Worm (Caenorhabditis elegans) whole organism, late embryonic: Measurements from ENCODE around the gene K02F6.1.

Experiments used
- ahr-1 ChIP-seq: sonication (generic microtip); optimal IDR thresholded peaks from 2 replicates; lab custom pipeline; 2016; ENCODE audit warnings: missing genetic modification characterization, missing compliant biosample characterization
- ama-1 ChIP-seq: fragments of 150-350 bp; optimal IDR thresholded peaks from 2 replicates; lab custom pipeline; 2014
- che-1 ChIP-seq: sonication (generic microtip); optimal IDR thresholded peaks from 2 replicates; lab custom pipeline; 2016; ENCODE audit warnings: mild to moderate bottlenecking, missing genetic modification characterization, missing compliant biosample characterization
- lin-11 ChIP-seq: fragments of 200-800 bp; sonication (Bioruptor generic); optimal IDR thresholded peaks from 2 replicates; lab custom pipeline; 2018; ENCODE audit warnings: mild to moderate bottlenecking, missing genetic modification characterization, missing compliant biosample characterization
- nfya-1 ChIP-seq: sonication (generic microtip); optimal IDR thresholded peaks from 2 replicates; lab custom pipeline; 2017; ENCODE audit warnings: missing genetic modification characterization, mild to moderate bottlenecking, missing compliant biosample characterization, antibody characterized with exemption, moderate library complexity
- nhr-11 ChIP-seq: fragments of 150-350 bp; optimal IDR thresholded peaks from 2 replicates; lab custom pipeline; 2014; ENCODE audit warnings: missing biosample characterization, missing genetic modification characterization
- pha-4 ChIP-seq: fragments of 150-350 bp; optimal IDR thresholded peaks from 2 replicates; lab custom pipeline; 2018; ENCODE audit warnings: missing biosample characterization, missing genetic modification reagents, missing genetic modification characterization
- rnt-1 ChIP-seq: sonication (generic microtip); optimal IDR thresholded peaks from 2 replicates; lab custom pipeline; 2016; ENCODE audit warnings: missing genetic modification characterization, missing compliant biosample characterization
- unc-86 ChIP-seq: sonication (generic microtip); optimal IDR thresholded peaks from 2 replicates; lab custom pipeline; 2016; ENCODE audit warnings: missing genetic modification characterization, missing compliant biosample characterization

- TF ChIP-seq pha-4 (tag; lab: Kevin White, UChicago) (no peak), unc-86 (tag; lab: Kevin White, UChicago) (no peak), ama-1 (lab: Kevin White, UChicago) (no peak), lin-11 (tag; lab: Kevin White, UChicago) (no peak), nfya-1 (no peak), rnt-1 (tag; lab: Kevin White, UChicago) (no peak), che-1 (tag; lab: Kevin White, UChicago) (no peak), ahr-1 (tag; lab: Kevin White, UChicago) (no peak), nhr-11 (tag; lab: Kevin White, UChicago) (no peak)
These were observed 31.7 kb downstream of the K02F6.1 start, which contains the start of gene sri-36 for ce11 chrII:2585493-2585892.
